Fruit fly (Drosophila melanogaster): ENCODE measurements around the gene Trax.

The Trax gene

dm6 chr3R:15393206-15393805, 31.8 kb downstream of the Trax start:
- TF ChIP-seq CG17801 (GFP tag; optimal IDR thresholded peaks at IDR 0.05; ENCODE audit: partially characterized antibody): no peak

- TF ChIP-seq CG17801 (GFP tag; optimal IDR thresholded peaks at IDR 0.05; ENCODE audit: partially characterized antibody): no peak
Measured at dm6 chr3R:15402654-15403053, 41.2 kb downstream of the Trax start.

- TF ChIP-seq CG17801 (GFP tag; optimal IDR thresholded peaks at IDR 0.05; ENCODE audit: partially characterized antibody): no peak
Measured at dm6 chr3R:15406393-15406792, 44.9 kb downstream of the Trax start.

dm6 chr3R:15407020-15407501, 45.6 kb downstream of the Trax start, which contains the start of gene CG6125:
Gene CG6125 (minus strand): TSS chr3R:15407070.
- TF ChIP-seq CG17801 (GFP tag; optimal IDR thresholded peaks at IDR 0.05; ENCODE audit: partially characterized antibody): no peak

dm6 chr3R:15408131-15408731, 46.7 kb downstream of the Trax start, which contains the start of gene Atx2:
Gene Atx2 (plus strand): TSS chr3R:15408423.
- peak; percentile 28 for TF ChIP-seq CG17801 (GFP tag; optimal IDR thresholded peaks at IDR 0.05; ENCODE audit: partially characterized antibody)

dm6 chr3R:15409110-15409771, 47.7 kb downstream of the Trax start:
- no peak for TF ChIP-seq CG17801 (GFP tag; optimal IDR thresholded peaks at IDR 0.05; ENCODE audit: partially characterized antibody)

- TF ChIP-seq CG17801 (GFP tag; optimal IDR thresholded peaks at IDR 0.05; ENCODE audit: partially characterized antibody): peak; percentile 22
Measured at dm6 chr3R:15409772-15410688, 48.5 kb downstream of the Trax start.

dm6 chr3R:15410689-15411587, 49.4 kb downstream of the Trax start:
- TF ChIP-seq CG17801 (GFP tag; optimal IDR thresholded peaks at IDR 0.05; ENCODE audit: partially characterized antibody): no peak
